Worm (Caenorhabditis elegans) whole organism, L1 larva: Measurements from ENCODE around the gene ZC376.8.

Experiments used
- ces-1 ChIP-seq: fragments of 150-350 bp; optimal IDR thresholded peaks from 2 replicates; lab custom pipeline; 2014; ENCODE audit warnings: missing biosample characterization, missing genetic modification reagents, missing genetic modification characterization
- elt-3 ChIP-seq, 6 experiments: fragments of 150-350 bp in 1 of 6; sonication (generic microtip); optimal IDR thresholded peaks; 2 replicates each; lab custom pipeline; 2017 to 2018; ENCODE audit warnings: missing biosample characterization in 6 of 6, missing genetic modification characterization in 6 of 6, inconsistent platforms in 1 of 6
- fos-1 ChIP-seq: fragments of 150-350 bp; optimal IDR thresholded peaks from 2 replicates; lab custom pipeline; 2014; ENCODE audit warnings: missing biosample characterization, missing genetic modification characterization
- jun-1 ChIP-seq: fragments of 150-350 bp; optimal IDR thresholded peaks from 2 replicates; lab custom pipeline; 2014; ENCODE audit warnings: missing biosample characterization, missing genetic modification reagents, missing genetic modification characterization
- lin-13 ChIP-seq: fragments of 150-350 bp; optimal IDR thresholded peaks from 2 replicates; lab custom pipeline; 2014; ENCODE audit warnings: missing biosample characterization, missing genetic modification reagents, missing genetic modification characterization
- lir-3 ChIP-seq: sonication (generic microtip); optimal IDR thresholded peaks from 2 replicates; lab custom pipeline; 2016; ENCODE audit warnings: mild to moderate bottlenecking, missing genetic modification characterization, moderate library complexity, missing compliant biosample characterization; ENCODE audit not compliant: poor library complexity
- lsy-2 ChIP-seq, 2 experiments: fragments of 150-350 bp; optimal IDR thresholded peaks; 2 replicates each; lab custom pipeline; 2014; ENCODE audit warnings: missing biosample characterization in 2 of 2, missing genetic modification characterization in 2 of 2
- mdl-1 ChIP-seq, 2 experiments: fragments of 150-350 bp; optimal IDR thresholded peaks; 2 replicates each; lab custom pipeline; 2014 to 2017; ENCODE audit warnings: missing biosample characterization in 2 of 2, missing genetic modification characterization in 2 of 2, inconsistent platforms in 1 of 2
- nhr-11 ChIP-seq: fragments of 150-350 bp; optimal IDR thresholded peaks from 2 replicates; lab custom pipeline; 2014; ENCODE audit warnings: missing biosample characterization, missing genetic modification characterization
- nhr-12 ChIP-seq: sonication (generic microtip); optimal IDR thresholded peaks from 2 replicates; lab custom pipeline; 2017; ENCODE audit warnings: missing biosample characterization, missing genetic modification characterization
- nhr-77 ChIP-seq: fragments of 150-350 bp; optimal IDR thresholded peaks from 2 replicates; lab custom pipeline; 2014; ENCODE audit warnings: missing biosample characterization, missing genetic modification characterization
- snpc-4 ChIP-seq: fragments of 150-350 bp; optimal IDR thresholded peaks from 2 replicates; lab custom pipeline; 2014; ENCODE audit warnings: missing biosample characterization, missing genetic modification characterization
- unc-62 ChIP-seq: fragments of 150-350 bp; optimal IDR thresholded peaks from 2 replicates; lab custom pipeline; 2014; ENCODE audit warnings: missing biosample characterization, missing genetic modification reagents, missing genetic modification characterization

ce11 chrV:14143634-14144033 is 36.4 kb upstream of the ZC376.8 start:
- TF ChIP-seq jun-1 (no peak), lir-3 (tag; lab: Kevin White, UChicago) (no peak), ces-1 (no peak), lsy-2 (tag; optimal IDR thresholded peaks at IDR 0.05; lab: Kevin White, UChicago) (peak in 1 of 2 experiments; percentile 53), nhr-77 (tag; lab: Kevin White, UChicago) (no peak), elt-3 (tag; optimal IDR thresholded peaks at IDR 0.05; lab: Kevin White, UChicago) (no peak), snpc-4 (tag; lab: Kevin White, UChicago) (no peak), unc-62 (GFP tag; lab: Kevin White, UChicago) (no peak), lin-13 (GFP tag; lab: Kevin White, UChicago) (no peak), mdl-1 (tag; optimal IDR thresholded peaks at IDR 0.05; lab: Kevin White, UChicago) (no peak), nhr-11 (tag; lab: Kevin White, UChicago) (no peak), fos-1 (no peak), nhr-12 (tag; lab: Kevin White, UChicago) (no peak)
